Fruit fly (Drosophila melanogaster) whole organism, embryonic: Measurements from ENCODE around the gene Pex7.

ENCODE experiments used
- CG10979 ChIP-seq: fragments of 200-800 bp; sonication (Bioruptor generic); optimal IDR thresholded peaks from 2 replicates; lab custom pipeline; 2018; ENCODE audit warnings: missing biosample characterization, mild to moderate bottlenecking, missing genetic modification characterization, moderate library complexity
- CG12155 ChIP-seq: fragments of 200-800 bp; sonication (Bioruptor generic); optimal IDR thresholded peaks from 3 replicates; lab custom pipeline; 2016; ENCODE audit warnings: missing biosample characterization, missing genetic modification characterization
- CG12744 ChIP-seq: fragments of 200-800 bp; sonication (Bioruptor generic); optimal IDR thresholded peaks from 2 replicates; lab custom pipeline; 2016; ENCODE audit warnings: missing biosample characterization, missing genetic modification characterization
- CG12769 ChIP-seq: fragments of 200-800 bp; sonication (Bioruptor generic); optimal IDR thresholded peaks from 2 replicates; lab custom pipeline; 2019; ENCODE audit warnings: missing biosample characterization, mild to moderate bottlenecking, missing genetic modification characterization, moderate library complexity
- CG13775 ChIP-seq: fragments of 200-800 bp; sonication (Bioruptor generic); optimal IDR thresholded peaks from 3 replicates; lab custom pipeline; 2017; ENCODE audit warnings: missing biosample characterization, mild to moderate bottlenecking, missing genetic modification characterization
- CG16815 ChIP-seq: fragments of 200-800 bp; sonication (Bioruptor generic); optimal IDR thresholded peaks from 3 replicates; lab custom pipeline; 2017; ENCODE audit warnings: missing biosample characterization, mild to moderate bottlenecking, missing genetic modification characterization
- CG17912 ChIP-seq: fragments of 200-800 bp; sonication (Bioruptor generic); optimal IDR thresholded peaks from 2 replicates; lab custom pipeline; 2018; ENCODE audit warnings: missing biosample characterization, mild to moderate bottlenecking, missing genetic modification characterization
- CG1792 ChIP-seq: fragments of 200-800 bp; sonication (Bioruptor generic); optimal IDR thresholded peaks from 2 replicates; lab custom pipeline; 2016; ENCODE audit warnings: missing biosample characterization, missing genetic modification characterization
- CG18011 ChIP-seq: fragments of 200-800 bp; sonication (Bioruptor generic); optimal IDR thresholded peaks from 2 replicates; lab custom pipeline; 2017; ENCODE audit warnings: missing biosample characterization, missing genetic modification characterization, mild to moderate bottlenecking, moderate library complexity, missing genotype
- CG18599 ChIP-seq: fragments of 200-800 bp; sonication (Bioruptor generic); optimal IDR thresholded peaks from 3 replicates; lab custom pipeline; 2017; ENCODE audit warnings: missing biosample characterization, missing genetic modification characterization, mild to moderate bottlenecking, moderate library complexity, missing genetic modification reagents
- CG18619 ChIP-seq: fragments of 200-800 bp; sonication (Bioruptor generic); optimal IDR thresholded peaks from 3 replicates; lab custom pipeline; 2017; ENCODE audit warnings: missing biosample characterization, mild to moderate bottlenecking, missing genetic modification characterization
- CG30403 ChIP-seq: fragments of 200-800 bp; sonication (Bioruptor generic); optimal IDR thresholded peaks from 3 replicates; lab custom pipeline; 2016; ENCODE audit warnings: missing biosample characterization, missing genetic modification characterization
- CG30431 ChIP-seq: fragments of 200-800 bp; sonication (Bioruptor generic); optimal IDR thresholded peaks from 2 replicates; lab custom pipeline; 2017; ENCODE audit warnings: missing biosample characterization, missing genetic modification characterization
- CG31224 ChIP-seq: fragments of 200-800 bp; sonication (Bioruptor generic); IDR thresholded peaks from 2 replicates; pipeline ENCODE4 v1.3.6; 2022; ENCODE audit warnings: missing biosample characterization, missing genetic modification characterization
- CG33213 ChIP-seq: fragments of 200-800 bp; sonication (Bioruptor generic); optimal IDR thresholded peaks from 3 replicates; lab custom pipeline; 2016; ENCODE audit warnings: missing biosample characterization, missing genetic modification characterization
- CG33557 ChIP-seq: fragments of 200-800 bp; sonication (Bioruptor generic); optimal IDR thresholded peaks from 2 replicates; lab custom pipeline; 2019; ENCODE audit warnings: missing biosample characterization, mild to moderate bottlenecking, missing genetic modification characterization, moderate library complexity
- CG3995 ChIP-seq: fragments of 200-800 bp; sonication (Bioruptor generic); optimal IDR thresholded peaks from 3 replicates; lab custom pipeline; 2016; ENCODE audit warnings: missing biosample characterization, missing genetic modification characterization
- CG6813 ChIP-seq: fragments of 200-800 bp; sonication (Bioruptor generic); optimal IDR thresholded peaks from 2 replicates; lab custom pipeline; 2017; ENCODE audit warnings: missing biosample characterization, missing genetic modification characterization, mild to moderate bottlenecking, moderate library complexity, missing genetic modification reagents
- CG8359 ChIP-seq: fragments of 200-800 bp; sonication (Bioruptor generic); optimal IDR thresholded peaks from 2 replicates; lab custom pipeline; 2017; ENCODE audit warnings: missing biosample characterization, mild to moderate bottlenecking, missing genetic modification characterization, borderline replicate concordance
- CG8765 ChIP-seq: fragments of 200-800 bp; sonication (Bioruptor generic); IDR thresholded peaks from 2 replicates; pipeline ENCODE4 v1.3.6; 2022; ENCODE audit warnings: missing biosample characterization, missing genetic modification characterization
- H2.0 ChIP-seq: fragments of 200-800 bp; sonication (Bioruptor generic); IDR thresholded peaks from 2 replicates; pipeline ENCODE4 v1.3.6; 2022; ENCODE audit warnings: missing biosample characterization, missing genetic modification characterization
- HLH4C ChIP-seq: fragments of 200-800 bp; sonication (Bioruptor generic); IDR thresholded peaks from 3 replicates; pipeline ENCODE4 v1.3.6; 2022; ENCODE audit warnings: missing biosample characterization, missing genetic modification characterization; ENCODE audit not compliant: partially characterized antibody
- HmgD ChIP-seq: fragments of 200-800 bp; sonication (Bioruptor generic); optimal IDR thresholded peaks from 3 replicates; lab custom pipeline; 2016; ENCODE audit warnings: missing biosample characterization, missing genetic modification characterization
- Hr39 ChIP-seq: fragments of >200 bp; optimal IDR thresholded peaks from 2 replicates; lab custom pipeline; 2017
- MBD-R2 ChIP-seq: fragments of 200-800 bp; sonication (Bioruptor generic); IDR thresholded peaks from 2 replicates; pipeline ENCODE4 v1.3.6; 2022; ENCODE audit warnings: missing biosample characterization, missing genetic modification characterization
- MESR4 ChIP-seq: fragments of 200-800 bp; sonication (Bioruptor generic); optimal IDR thresholded peaks from 2 replicates; lab custom pipeline; 2018; ENCODE audit warnings: missing biosample characterization, mild to moderate bottlenecking, missing genetic modification characterization, moderate library complexity
- Mrtf ChIP-seq: fragments of 200-800 bp; sonication (Bioruptor generic); IDR thresholded peaks from 3 replicates; pipeline ENCODE4 v1.3.6; 2022; ENCODE audit warnings: missing biosample characterization, missing genetic modification characterization
- Oaz ChIP-seq: fragments of 200-800 bp; sonication (Bioruptor generic); IDR thresholded peaks from 2 replicates; pipeline ENCODE4 v1.3.6; 2022; ENCODE audit warnings: missing biosample characterization, missing genetic modification characterization
- Optix ChIP-seq: fragments of 200-800 bp; sonication (Bioruptor generic); IDR thresholded peaks from 3 replicates; pipeline ENCODE4 v1.3.6; 2022; ENCODE audit warnings: missing biosample characterization, missing genetic modification characterization
- Poxn ChIP-seq: fragments of 200-800 bp; sonication (Bioruptor generic); IDR thresholded peaks from 2 replicates; pipeline ENCODE4 v1.3.6; 2022; ENCODE audit warnings: missing biosample characterization, missing genetic modification characterization
- Ssrp ChIP-seq: fragments of 200-800 bp; sonication (Bioruptor generic); optimal IDR thresholded peaks from 2 replicates; lab custom pipeline; 2018; ENCODE audit warnings: missing biosample characterization, mild to moderate bottlenecking, missing genetic modification characterization, moderate library complexity
- croc ChIP-seq: fragments of 200-800 bp; sonication (Bioruptor generic); conservative IDR thresholded peaks from 3 replicates; pipeline ENCODE4 v1.3.6; 2022; ENCODE audit warnings: missing biosample characterization, missing genetic modification characterization
- cwo ChIP-seq: fragments of 200-800 bp; sonication (Bioruptor generic); optimal IDR thresholded peaks from 3 replicates; lab custom pipeline; 2017; ENCODE audit warnings: missing biosample characterization, missing genetic modification characterization, mild to moderate bottlenecking, moderate library complexity, missing genetic modification reagents
- dati ChIP-seq: fragments of 200-800 bp; sonication (Bioruptor generic); IDR thresholded peaks from 2 replicates; pipeline ENCODE4 v1.3.6; 2022; ENCODE audit warnings: missing biosample characterization, missing genetic modification characterization
- grau ChIP-seq: fragments of 200-800 bp; optimal IDR thresholded peaks from 3 replicates; lab custom pipeline; 2019; ENCODE audit warnings: missing biosample characterization, mild to moderate bottlenecking, missing genetic modification characterization, moderate library complexity
- jing ChIP-seq: fragments of 200-800 bp; sonication (Bioruptor generic); optimal IDR thresholded peaks from 2 replicates; lab custom pipeline; 2018; ENCODE audit warnings: missing biosample characterization, mild to moderate bottlenecking, missing genetic modification characterization
- lbe ChIP-seq: fragments of 200-800 bp; sonication (Bioruptor generic); optimal IDR thresholded peaks from 2 replicates; lab custom pipeline; 2016; ENCODE audit warnings: missing biosample characterization, mild to moderate bottlenecking, missing genetic modification characterization
- mam ChIP-seq: fragments of 200-800 bp; sonication (Bioruptor generic); optimal IDR thresholded peaks from 3 replicates; lab custom pipeline; 2016; ENCODE audit warnings: missing biosample characterization, missing genetic modification characterization
- oc ChIP-seq: fragments of 200-800 bp; sonication (Bioruptor generic); optimal IDR thresholded peaks from 2 replicates; lab custom pipeline; 2018; ENCODE audit warnings: missing biosample characterization, mild to moderate bottlenecking, missing genetic modification characterization, moderate library complexity
- otp ChIP-seq: fragments of 200-800 bp; sonication (Bioruptor generic); IDR thresholded peaks from 3 replicates; pipeline ENCODE4, ENCODE4 v1.3.6; 2022; ENCODE audit warnings: missing biosample characterization, missing genetic modification characterization
- pan ChIP-seq, 4 experiments: fragments of >200 bp in 3 of 4; fragments of 200-800 bp in 1 of 4; sonication (Bioruptor generic) in 1 of 4; optimal IDR thresholded peaks in 3 of 4; IDR thresholded peaks in 1 of 4; 2 replicates each; pipeline versions ENCODE4 v1.3.6 to Lab custom; 2017 to 2022; ENCODE audit warnings: missing biosample characterization in 2 of 4, missing genetic modification characterization in 2 of 4, mixed read lengths in 1 of 4
- row ChIP-seq: fragments of 200-800 bp; sonication (Bioruptor generic); IDR thresholded peaks from 3 replicates; pipeline ENCODE4 v1.3.6; 2022; ENCODE audit warnings: missing biosample characterization, missing genetic modification characterization
- sima ChIP-seq: fragments of 200-800 bp; sonication (Bioruptor generic); optimal IDR thresholded peaks from 2 replicates; lab custom pipeline; 2016; ENCODE audit warnings: missing biosample characterization, missing genetic modification characterization
- sisA ChIP-seq: fragments of 200-800 bp; sonication (Bioruptor generic); IDR thresholded peaks from 2 replicates; pipeline ENCODE4 v1.3.6; 2022; ENCODE audit warnings: missing biosample characterization, missing genetic modification characterization
- toy ChIP-seq: fragments of 200-800 bp; sonication (Bioruptor generic); IDR thresholded peaks from 2 replicates; pipeline ENCODE4 v1.3.6; 2022; ENCODE audit warnings: missing biosample characterization, missing genetic modification characterization
- tup ChIP-seq: fragments of 200-800 bp; sonication (Bioruptor generic); optimal IDR thresholded peaks from 2 replicates; lab custom pipeline; 2016; ENCODE audit warnings: missing biosample characterization, mild to moderate bottlenecking, missing genetic modification characterization, moderate library complexity
- tx ChIP-seq: fragments of 200-800 bp; sonication (Bioruptor generic); optimal IDR thresholded peaks from 2 replicates; lab custom pipeline; 2016; ENCODE audit warnings: missing biosample characterization, missing genetic modification characterization
- zen2 ChIP-seq: fragments of 200-800 bp; sonication (Bioruptor generic); IDR thresholded peaks from 3 replicates; pipeline ENCODE4 v1.3.6; 2022; ENCODE audit warnings: missing biosample characterization, missing genetic modification characterization; ENCODE audit not compliant: partially characterized antibody
- zfh1 ChIP-seq: fragments of 200-800 bp; sonication (Bioruptor generic); IDR thresholded peaks from 3 replicates; pipeline ENCODE4 v1.3.6; 2022; ENCODE audit warnings: missing biosample characterization, missing genetic modification characterization

Pex7 gene

DNA sequence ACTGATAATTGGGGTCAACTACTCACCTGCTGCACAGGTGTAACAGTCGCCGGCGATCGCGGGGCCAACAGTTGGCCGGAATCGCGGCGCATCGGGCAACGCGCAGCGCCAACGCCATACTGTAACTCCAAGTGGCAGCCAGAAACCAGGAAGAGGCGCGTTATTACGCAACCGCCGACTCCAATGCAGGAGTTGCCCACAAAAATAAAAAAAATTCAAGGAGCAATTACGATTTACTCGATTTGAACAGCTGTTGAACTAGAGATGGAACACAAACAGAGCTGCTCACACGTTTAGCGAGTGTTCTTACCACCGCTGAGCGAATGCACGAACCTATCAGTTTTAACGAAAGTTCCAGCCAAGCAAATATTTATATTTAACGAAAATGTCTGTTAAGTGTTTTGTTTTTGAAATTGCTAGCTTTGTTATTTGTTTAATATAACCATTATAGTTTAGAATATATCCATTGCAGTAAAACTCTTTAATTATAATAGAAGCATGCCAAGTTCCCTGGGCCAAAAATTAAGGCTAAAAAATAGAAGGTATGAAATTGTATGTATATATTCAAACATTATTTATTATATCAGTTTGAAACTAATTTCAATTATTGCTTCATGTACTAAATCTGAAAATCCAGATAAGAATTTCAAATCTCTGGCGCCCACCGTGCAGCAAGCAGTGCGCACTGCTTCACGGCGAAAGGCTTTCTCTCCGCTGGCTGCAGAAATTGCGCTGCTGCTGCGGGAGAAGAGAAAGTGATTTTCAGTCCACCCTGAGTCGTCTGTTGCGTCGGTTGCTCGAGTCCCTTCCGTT lies 42.9 kb upstream of the Pex7 start, which contains the start of the genes CG5989 and CG6282 (continued):
- TF ChIP-seq HmgD (GFP tag; lab: Kevin White, UChicago) (no peak), CG1792 (GFP tag; lab: Kevin White, UChicago) (no peak), CG12744 (GFP tag; lab: Kevin White, UChicago) (no peak), CG3995 (GFP tag; lab: Kevin White, UChicago) (no peak), CG8359 (GFP tag; lab: Kevin White, UChicago) (no peak), Mrtf (GFP tag; lab: Robert Waterston, UW) (no peak), dati (GFP tag; lab: Robert Waterston, UW) (no peak), lbe (GFP tag; lab: Kevin White, UChicago) (no peak), Optix (GFP tag; lab: Robert Waterston, UW) (peak; percentile 34; the same call in 1 of the 3 replicates), CG18599 (GFP tag; lab: Kevin White, UChicago) (peak; percentile 25), mam (no peak), grau (tag; lab: Kevin White, UChicago) (peak; percentile 49), MBD-R2 (GFP tag; lab: Robert Waterston, UW) (peak; percentile 99), toy (GFP tag; lab: Robert Waterston, UW) (no peak), tup (GFP tag; lab: Kevin White, UChicago) (no peak), CG12155 (no peak), pan (optimal IDR thresholded peaks at IDR 0.05; lab: Kevin White, UChicago) (no peak), pan (GFP tag; optimal IDR thresholded peaks at IDR 0.05 in 1 of 2, IDR thresholded peaks at IDR 0.05 in 1 of 2) (no peak), H2.0 (GFP tag; lab: Robert Waterston, UW) (peak; percentile 57; the same call in 1 of the 2 replicates), CG18619 (GFP tag; lab: Kevin White, UChicago) (peak; percentile 19), CG8765 (GFP tag; lab: Robert Waterston, UW) (no peak), CG30403 (GFP tag; lab: Kevin White, UChicago) (peak; percentile 53), Poxn (GFP tag; lab: Robert Waterston, UW) (0 out of 2 replicates have a peak, but pooled peaks have one; percentile 31), HLH4C (GFP tag; lab: Robert Waterston, UW) (peak; percentile 37; the same call in 2 of the 3 replicates), CG33557 (no peak), zfh1 (GFP tag; lab: Robert Waterston, UW) (no peak), CG30431 (GFP tag; lab: Kevin White, UChicago) (peak; percentile 36), oc (tag; lab: Kevin White, UChicago) (peak; percentile 63), CG12769 (tag; lab: Kevin White, UChicago) (peak; percentile 14), Ssrp (tag; lab: Kevin White, UChicago) (peak; percentile 24), CG31224 (GFP tag; lab: Robert Waterston, UW) (no peak), CG16815 (GFP tag; lab: Kevin White, UChicago) (no peak), jing (GFP tag; lab: Kevin White, UChicago) (no peak), Hr39 (lab: Kevin White, UChicago) (no peak), cwo (no peak), tx (GFP tag; lab: Kevin White, UChicago) (no peak), CG13775 (peak; percentile 33), CG18011 (GFP tag; lab: Kevin White, UChicago) (no peak), croc (GFP tag; lab: Robert Waterston, UW) (no peak), CG10979 (tag; lab: Kevin White, UChicago) (peak; percentile 45), row (GFP tag; lab: Robert Waterston, UW) (peak; percentile 65), CG17912 (GFP tag; lab: Kevin White, UChicago) (no peak), MESR4 (GFP tag; lab: Kevin White, UChicago) (peak; percentile 32), CG33213 (GFP tag; lab: Kevin White, UChicago) (peak; percentile 21), Oaz (GFP tag; lab: Robert Waterston, UW) (no peak), CG6813 (GFP tag; lab: Kevin White, UChicago) (no peak), otp (GFP tag; lab: Robert Waterston, UW) (peak; percentile 53; the same call in 1 of the 3 replicates), zen2 (GFP tag; lab: Robert Waterston, UW) (no peak; the same call in 2 of the 3 replicates), sima (no peak), sisA (peak; percentile 52)
